Fruit fly (Drosophila melanogaster): ENCODE measurements around the gene CG11030.
A peak's percentile ranks its signal among the peaks of the same experiment; 100 is the strongest.

dm6 chr2L:5781181-5781580, 56.7 kb downstream of the CG11030 start:
- TF ChIP-seq Lpt (GFP tag; optimal IDR thresholded peaks at IDR 0.05) (no peak), CG6163 (GFP tag; IDR thresholded peaks at IDR 0.05) (peak; percentile 10; the same call in 1 of the 3 replicates), CG16779 (tag; optimal IDR thresholded peaks at IDR 0.05) (no peak), Eip78C (GFP tag) (peak; percentile 40), CG4318 (GFP tag; optimal IDR thresholded peaks at IDR 0.05) (no peak), vri (GFP tag; optimal IDR thresholded peaks at IDR 0.05) (no peak)

All from whole organism, prepupa.